Fruit fly (Drosophila melanogaster) whole organism, pupa: ENCODE results near the gene Dpm1.
A peak's percentile ranks its signal among the peaks of the same experiment; 100 is the strongest.

Experiments used
- CG10348 ChIP-seq: fragments of 200-800 bp; sonication (Bioruptor generic); IDR thresholded peaks from 2 replicates; pipeline ENCODE4 v1.3.6; 2022; ENCODE audit warnings: missing biosample characterization, missing genetic modification characterization
- CG12605 ChIP-seq: fragments of 200-800 bp; sonication (Bioruptor generic); IDR thresholded peaks from 2 replicates; pipeline ENCODE4 v1.3.6; 2022; ENCODE audit warnings: missing biosample characterization, missing genetic modification characterization
- CG13204 ChIP-seq: fragments of 200-800 bp; sonication (Bioruptor generic); optimal IDR thresholded peaks from 2 replicates; lab custom pipeline; 2018; ENCODE audit warnings: missing biosample characterization, mild to moderate bottlenecking, missing genetic modification characterization, moderate library complexity
- CG14655 ChIP-seq: fragments of 200-800 bp; sonication (Bioruptor generic); optimal IDR thresholded peaks from 3 replicates; lab custom pipeline; 2017; ENCODE audit warnings: mild to moderate bottlenecking, missing biosample characterization, missing genetic modification reagents, missing genetic modification characterization
- CG15710 ChIP-seq: fragments of 200-800 bp; sonication (Bioruptor generic); optimal IDR thresholded peaks from 2 replicates; lab custom pipeline; 2018; ENCODE audit warnings: missing biosample characterization, mild to moderate bottlenecking, missing genetic modification characterization, moderate library complexity
- CG17806 ChIP-seq: fragments of 200-800 bp; sonication (Bioruptor generic); optimal IDR thresholded peaks from 2 replicates; lab custom pipeline; 2018; ENCODE audit warnings: missing biosample characterization, mild to moderate bottlenecking, missing genetic modification characterization, moderate library complexity
- CG32121 ChIP-seq: fragments of 200-800 bp; sonication (Bioruptor generic); IDR thresholded peaks from 2 replicates; pipeline ENCODE4 v1.3.6; 2022; ENCODE audit warnings: missing biosample characterization, missing genetic modification characterization
- CG34367 ChIP-seq: fragments of 200-800 bp; sonication (Bioruptor generic); optimal IDR thresholded peaks from 2 replicates; lab custom pipeline; 2018; ENCODE audit warnings: missing biosample characterization, mild to moderate bottlenecking, missing genetic modification characterization
- CG4496 ChIP-seq: fragments of 200-800 bp; sonication (Bioruptor generic); IDR thresholded peaks from 3 replicates; pipeline ENCODE4 v1.3.6; 2022; ENCODE audit warnings: missing biosample characterization, missing genetic modification characterization
- CG8159 ChIP-seq: fragments of 200-800 bp; sonication (Bioruptor generic); optimal IDR thresholded peaks from 3 replicates; lab custom pipeline; 2018; ENCODE audit warnings: missing biosample characterization, mild to moderate bottlenecking, missing genetic modification characterization, moderate library complexity
- CG8301 ChIP-seq: fragments of 200-800 bp; sonication (Bioruptor generic); optimal IDR thresholded peaks from 2 replicates; lab custom pipeline; 2018; ENCODE audit warnings: missing biosample characterization, mild to moderate bottlenecking, missing genetic modification characterization
- CG9948 ChIP-seq: fragments of 200-800 bp; sonication (Bioruptor generic); optimal IDR thresholded peaks from 2 replicates; lab custom pipeline; 2018; ENCODE audit warnings: missing biosample characterization, mild to moderate bottlenecking, missing genetic modification characterization, moderate library complexity
- D1 ChIP-seq: fragments of 200-800 bp; sonication (Bioruptor generic); optimal IDR thresholded peaks from 2 replicates; lab custom pipeline; 2018; ENCODE audit warnings: missing biosample characterization, mild to moderate bottlenecking, missing genetic modification characterization, moderate library complexity
- EcR ChIP-seq: fragments of 200-800 bp; sonication (Bioruptor generic); optimal IDR thresholded peaks from 3 replicates; lab custom pipeline; 2019; ENCODE audit warnings: missing biosample characterization, missing genetic modification characterization, mild to moderate bottlenecking, moderate library complexity, missing genetic modification reagents
- Ets98B ChIP-seq: fragments of 200-800 bp; sonication (Bioruptor generic); IDR thresholded peaks from 2 replicates; pipeline ENCODE4 v1.3.6; 2022; ENCODE audit warnings: missing biosample characterization, missing genetic modification characterization
- Pif1A ChIP-seq: fragments of 200-800 bp; sonication (Bioruptor generic); optimal IDR thresholded peaks from 3 replicates; lab custom pipeline; 2016; ENCODE audit warnings: missing biosample characterization, missing genetic modification characterization
- Pif1B ChIP-seq: fragments of 200-800 bp; sonication (Bioruptor generic); optimal IDR thresholded peaks from 3 replicates; lab custom pipeline; 2016; ENCODE audit warnings: missing biosample characterization, missing genetic modification characterization
- Snoo ChIP-seq: fragments of 200-800 bp; sonication (Bioruptor generic); optimal IDR thresholded peaks from 3 replicates; lab custom pipeline; 2017; ENCODE audit warnings: missing biosample characterization, mild to moderate bottlenecking, missing genetic modification characterization, inconsistent platforms
- fd96Ca ChIP-seq: fragments of 200-800 bp; sonication (Bioruptor generic); IDR thresholded peaks from 3 replicates; pipeline ENCODE4 v1.3.6; 2022; ENCODE audit warnings: missing biosample characterization, missing genetic modification characterization
- gl ChIP-seq: fragments of 200-800 bp; sonication (Bioruptor generic); optimal IDR thresholded peaks from 2 replicates; lab custom pipeline; 2018; ENCODE audit warnings: missing biosample characterization, mild to moderate bottlenecking, missing genetic modification characterization
- rn ChIP-seq: fragments of 200-800 bp; sonication (Bioruptor generic); IDR thresholded peaks from 2 replicates; pipeline ENCODE4 v1.3.6; 2022; ENCODE audit warnings: missing biosample characterization, missing genetic modification characterization

Gene Dpm1

dm6 chr2L:19492934-19493686 lies 33.1 kb downstream of the Dpm1 start, which contains the start of the genes swm and Ctu2:
swm (plus strand) TSS chr2L:19493251.
Ctu2 (minus strand) TSS chr2L:19493253.
- TF ChIP-seq CG12605 (GFP tag; lab: Robert Waterston, UW) = no peak
- TF ChIP-seq CG14655 = no peak
- TF ChIP-seq D1 (tag; lab: Kevin White, UChicago) = no peak
- no peak; the same call in 1 of the 2 replicates for TF ChIP-seq Ets98B (GFP tag; lab: Robert Waterston, UW)
- no peak for TF ChIP-seq CG8301
- peak; percentile 56; the same call in 1 of the 2 replicates for TF ChIP-seq CG32121 (GFP tag; lab: Robert Waterston, UW)
- TF ChIP-seq CG34367 (tag; lab: Kevin White, UChicago) = no peak
- TF ChIP-seq EcR = peak; percentile 19
- TF ChIP-seq fd96Ca = no peak
- TF ChIP-seq Pif1A (GFP tag; lab: Kevin White, UChicago) = no peak
- TF ChIP-seq CG10348 (GFP tag; lab: Robert Waterston, UW) = no peak
- TF ChIP-seq CG15710 = peak; percentile 70
- peak; percentile 43 for TF ChIP-seq CG9948 (tag; lab: Kevin White, UChicago)
- TF ChIP-seq rn = no peak
- TF ChIP-seq, all 21 proteins: peak for 4

- no peak for TF ChIP-seq CG17806 (tag; lab: Kevin White, UChicago)
- no peak for TF ChIP-seq Ets98B (GFP tag; lab: Robert Waterston, UW)
- TF ChIP-seq CG10348 (GFP tag; lab: Robert Waterston, UW) = no peak
- no peak for TF ChIP-seq CG9948 (tag; lab: Kevin White, UChicago)
- TF ChIP-seq CG32121 (GFP tag; lab: Robert Waterston, UW) = peak; percentile 50
- TF ChIP-seq Pif1B (GFP tag; lab: Kevin White, UChicago) = no peak
- TF ChIP-seq Pif1A (GFP tag; lab: Kevin White, UChicago) = no peak
- TF ChIP-seq CG8159 (tag; lab: Kevin White, UChicago) = no peak
- TF ChIP-seq D1 (tag; lab: Kevin White, UChicago) = no peak
- peak; percentile 40; the same call in 1 of the 3 replicates for TF ChIP-seq CG4496 (GFP tag; lab: Robert Waterston, UW)
- TF ChIP-seq CG8301 = no peak
- peak; percentile 61 for TF ChIP-seq CG12605 (GFP tag; lab: Robert Waterston, UW)
Observed at dm6 chr2L:19489997-19490461, 36.1 kb downstream of the Dpm1 start, which contains the start of the genes CG10194 and CG18094. CG10194 (minus strand) TSS chr2L:19490104. CG18094 (plus strand) TSS chr2L:19490262.

DNA sequence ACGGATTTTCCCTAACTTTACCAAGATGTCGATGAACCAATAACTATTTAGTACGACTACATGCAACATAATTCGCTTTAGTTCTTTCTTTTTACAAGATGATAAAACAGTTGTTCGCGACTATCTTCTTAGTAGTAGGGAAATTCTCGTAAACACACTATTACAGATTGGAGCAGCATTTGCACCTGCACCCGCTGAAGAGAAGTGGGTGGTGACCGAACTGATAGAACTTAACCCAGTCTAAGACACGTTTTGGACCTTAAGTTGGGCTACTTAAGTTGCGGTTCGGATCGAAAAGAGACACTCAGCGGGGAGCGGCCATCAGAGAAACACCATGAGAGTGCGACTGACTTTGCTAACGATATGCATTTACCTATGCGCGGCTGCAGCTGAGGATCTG lies 39.0 kb downstream of the Dpm1 start, which contains the start of gene CG13083:
CG13083 (plus strand) TSS at position 301 of the 400 bp plus-strand sequence.
- TF ChIP-seq Snoo (tag; lab: Kevin White, UChicago) (no peak), rn (no peak), D1 (tag; lab: Kevin White, UChicago) (no peak), CG15710 (no peak), gl (no peak), CG8159 (tag; lab: Kevin White, UChicago) (no peak), CG9948 (tag; lab: Kevin White, UChicago) (no peak), CG8301 (no peak), Pif1B (GFP tag; lab: Kevin White, UChicago) (no peak), CG17806 (tag; lab: Kevin White, UChicago) (no peak), CG10348 (GFP tag; lab: Robert Waterston, UW) (no peak), fd96Ca (no peak), Pif1A (GFP tag; lab: Kevin White, UChicago) (no peak), EcR (no peak), CG32121 (GFP tag; lab: Robert Waterston, UW) (no peak), CG4496 (GFP tag; lab: Robert Waterston, UW) (no peak), CG34367 (tag; lab: Kevin White, UChicago) (no peak)

- no peak for TF ChIP-seq CG8159 (tag; lab: Kevin White, UChicago)
- no peak for TF ChIP-seq CG32121 (GFP tag; lab: Robert Waterston, UW)
Observed at dm6 chr2L:19484539-19484938, 41.6 kb downstream of the Dpm1 start, which contains the start of the genes CG10195 and CG13084. CG10195 (minus strand) TSS chr2L:19484705. CG13084 (plus strand) TSS chr2L:19484930.

dm6 chr2L:19480406-19481334 lies 45.5 kb downstream of the Dpm1 start:
- no peak for TF ChIP-seq Ets98B (GFP tag; lab: Robert Waterston, UW)
- TF ChIP-seq CG13204 (GFP tag; lab: Kevin White, UChicago) = no peak
- no peak for TF ChIP-seq CG10348 (GFP tag; lab: Robert Waterston, UW)
- no peak for TF ChIP-seq CG14655
- no peak for TF ChIP-seq fd96Ca
- TF ChIP-seq CG32121 (GFP tag; lab: Robert Waterston, UW) = no peak
- no peak for TF ChIP-seq CG12605 (GFP tag; lab: Robert Waterston, UW)
- TF ChIP-seq rn = no peak
- no peak for TF ChIP-seq Pif1A (GFP tag; lab: Kevin White, UChicago)
- TF ChIP-seq, all 21 proteins: peak for 0
